Fruit fly (Drosophila melanogaster) whole organism, embryonic: ENCODE measurements around the gene CG45049.
A peak's percentile ranks its signal among the peaks of the same experiment; 100 is the strongest.

Source experiments
- Bdp1 ChIP-seq: fragments of 200-800 bp; sonication (Bioruptor generic); optimal IDR thresholded peaks from 3 replicates; lab custom pipeline; 2016; ENCODE audit warnings: missing biosample characterization, missing genetic modification characterization
- CG10462 ChIP-seq: fragments of 200-800 bp; sonication (Bioruptor generic); optimal IDR thresholded peaks from 2 replicates; lab custom pipeline; 2016; ENCODE audit warnings: missing biosample characterization, missing genetic modification characterization
- CG11093 ChIP-seq: fragments of 200-800 bp; sonication (Bioruptor generic); IDR thresholded peaks from 3 replicates; pipeline ENCODE4 v1.3.6; 2022; ENCODE audit warnings: missing biosample characterization, missing genetic modification characterization
- CG11504 ChIP-seq: fragments of 200-800 bp; sonication (Bioruptor generic); optimal IDR thresholded peaks from 3 replicates; lab custom pipeline; 2019; ENCODE audit warnings: missing biosample characterization, mild to moderate bottlenecking, missing genetic modification characterization, moderate library complexity
- CG1233 ChIP-seq: fragments of 200-800 bp; sonication (Bioruptor generic); optimal IDR thresholded peaks from 4 replicates; lab custom pipeline; 2018; ENCODE audit warnings: missing biosample characterization, mild to moderate bottlenecking, missing genetic modification characterization
- CG13287 ChIP-seq: fragments of 200-800 bp; sonication (Bioruptor generic); IDR thresholded peaks from 2 replicates; pipeline ENCODE4 v1.3.6; 2022; ENCODE audit warnings: missing biosample characterization, missing genetic modification characterization; ENCODE audit not compliant: partially characterized antibody
- CG14014 ChIP-seq: fragments of 200-800 bp; sonication (Bioruptor generic); IDR thresholded peaks from 2 replicates; pipeline ENCODE4 v1.3.6; 2022; ENCODE audit warnings: missing biosample characterization, missing genetic modification characterization
- CG14667 ChIP-seq: fragments of 200-800 bp; sonication (Bioruptor generic); IDR thresholded peaks from 2 replicates; pipeline ENCODE4 v1.3.6; 2022; ENCODE audit warnings: missing biosample characterization, missing genetic modification characterization
- CG17328 ChIP-seq: fragments of 200-800 bp; sonication (Bioruptor generic); IDR thresholded peaks from 2 replicates; pipeline ENCODE4 v1.3.6; 2022; ENCODE audit warnings: missing biosample characterization, missing genetic modification characterization
- CG18262 ChIP-seq: fragments of 200-800 bp; optimal IDR thresholded peaks from 3 replicates; lab custom pipeline; 2019; ENCODE audit warnings: missing biosample characterization, mild to moderate bottlenecking, missing genetic modification characterization, moderate library complexity
- CG1832 ChIP-seq: fragments of 200-800 bp; sonication (Bioruptor generic); optimal IDR thresholded peaks from 2 replicates; lab custom pipeline; 2017; ENCODE audit warnings: missing biosample characterization, mild to moderate bottlenecking, missing genetic modification characterization, inconsistent platforms
- CG34224 ChIP-seq: fragments of 200-800 bp; sonication (Bioruptor generic); IDR thresholded peaks from 3 replicates; pipeline ENCODE4 v1.3.6; 2022; ENCODE audit warnings: missing biosample characterization, missing genetic modification characterization; ENCODE audit not compliant: partially characterized antibody
- CG4360 ChIP-seq: fragments of 200-800 bp; sonication (Bioruptor generic); IDR thresholded peaks from 2 replicates; pipeline ENCODE4 v1.3.6; 2022; ENCODE audit warnings: missing biosample characterization, missing genetic modification characterization
- CG6791 ChIP-seq: fragments of 200-800 bp; sonication (Bioruptor generic); IDR thresholded peaks from 3 replicates; pipeline ENCODE4 v1.3.6; 2022; ENCODE audit warnings: missing biosample characterization, missing genetic modification characterization; ENCODE audit not compliant: partially characterized antibody
- CG8359 ChIP-seq: fragments of 200-800 bp; sonication (Bioruptor generic); optimal IDR thresholded peaks from 2 replicates; lab custom pipeline; 2017; ENCODE audit warnings: missing biosample characterization, mild to moderate bottlenecking, missing genetic modification characterization, borderline replicate concordance
- CG8924 ChIP-seq: fragments of 200-800 bp; optimal IDR thresholded peaks from 3 replicates; lab custom pipeline; 2019; ENCODE audit warnings: missing biosample characterization, mild to moderate bottlenecking, missing genetic modification characterization, moderate library complexity
- CG9609 ChIP-seq: fragments of 200-800 bp; sonication (Bioruptor generic); optimal IDR thresholded peaks from 3 replicates; lab custom pipeline; 2016; ENCODE audit warnings: missing biosample characterization, missing genetic modification characterization
- CTCF ChIP-seq: fragments of 200-800 bp; sonication (Bioruptor generic); optimal IDR thresholded peaks from 2 replicates; lab custom pipeline; 2017; ENCODE audit warnings: missing biosample characterization, mild to moderate bottlenecking, missing genetic modification characterization, moderate library complexity
- Camta ChIP-seq: fragments of 200-800 bp; sonication (Bioruptor generic); optimal IDR thresholded peaks from 2 replicates; lab custom pipeline; 2016; ENCODE audit warnings: missing biosample characterization, missing genetic modification characterization
- Hand ChIP-seq: fragments of 200-800 bp; sonication (Bioruptor generic); optimal IDR thresholded peaks from 2 replicates; lab custom pipeline; 2017; ENCODE audit warnings: mild to moderate bottlenecking, missing biosample characterization, missing genetic modification reagents, missing genetic modification characterization
- Hmx ChIP-seq: fragments of 200-800 bp; sonication (Bioruptor generic); optimal IDR thresholded peaks from 2 replicates; lab custom pipeline; 2016; ENCODE audit warnings: missing biosample characterization, missing genetic modification characterization
- Hr78 ChIP-seq, 2 experiments: fragments of 200-800 bp in 1 of 2; fragments of >200 bp in 1 of 2; sonication (Bioruptor generic) in 1 of 2; optimal IDR thresholded peaks; 2 replicates each; lab custom pipeline; 2017 to 2019; ENCODE audit warnings: missing biosample characterization in 2 of 2, missing genetic modification characterization in 2 of 2, mild to moderate bottlenecking in 1 of 2, moderate library complexity in 1 of 2
- Med ChIP-seq: fragments of 200-800 bp; sonication (Bioruptor generic); peaks from one replicate; lab custom pipeline; 2016; ENCODE audit warnings: missing biosample characterization, missing genetic modification characterization, mild to moderate bottlenecking, inconsistent platforms, moderate library complexity
- NfI ChIP-seq: fragments of 200-800 bp; sonication (Bioruptor generic); optimal IDR thresholded peaks from 3 replicates; lab custom pipeline; 2018; ENCODE audit warnings: missing biosample characterization, mild to moderate bottlenecking, missing genetic modification characterization, moderate library complexity
- Oaz ChIP-seq: fragments of 200-800 bp; sonication (Bioruptor generic); IDR thresholded peaks from 2 replicates; pipeline ENCODE4 v1.3.6; 2022; ENCODE audit warnings: missing biosample characterization, missing genetic modification characterization
- Side ChIP-seq: fragments of 200-800 bp; sonication (Bioruptor generic); optimal IDR thresholded peaks from 2 replicates; lab custom pipeline; 2016; ENCODE audit warnings: missing biosample characterization, missing genetic modification characterization
- Sry-δ ChIP-seq: fragments of 200-800 bp; sonication (Bioruptor generic); optimal IDR thresholded peaks from 2 replicates; lab custom pipeline; 2016; ENCODE audit warnings: missing biosample characterization, missing genetic modification characterization
- Tbp ChIP-seq: fragments of >200 bp; optimal IDR thresholded peaks from 2 replicates; lab custom pipeline; 2018; ENCODE audit warnings: missing biosample characterization, missing genetic modification characterization
- Usf ChIP-seq: fragments of 200-800 bp; sonication (Bioruptor generic); optimal IDR thresholded peaks from 2 replicates; lab custom pipeline; 2017; ENCODE audit warnings: missing genotype, missing biosample characterization, missing genetic modification characterization
- cg ChIP-seq: fragments of 200-800 bp; sonication (Bioruptor generic); optimal IDR thresholded peaks from 3 replicates; lab custom pipeline; 2019; ENCODE audit warnings: missing biosample characterization, mild to moderate bottlenecking, missing genetic modification characterization, moderate library complexity
- croc ChIP-seq: fragments of 200-800 bp; sonication (Bioruptor generic); conservative IDR thresholded peaks from 3 replicates; pipeline ENCODE4 v1.3.6; 2022; ENCODE audit warnings: missing biosample characterization, missing genetic modification characterization
- fd102C ChIP-seq: fragments of 200-800 bp; sonication (Bioruptor generic); optimal IDR thresholded peaks from 2 replicates; lab custom pipeline; 2018; ENCODE audit warnings: missing biosample characterization, mild to moderate bottlenecking, missing genetic modification characterization, moderate library complexity
- fd64A ChIP-seq: fragments of 200-800 bp; sonication (Bioruptor generic); optimal IDR thresholded peaks from 3 replicates; lab custom pipeline; 2018; ENCODE audit warnings: missing biosample characterization, mild to moderate bottlenecking, missing genetic modification characterization
- fu2 ChIP-seq: fragments of 200-800 bp; sonication (Bioruptor generic); optimal IDR thresholded peaks from 2 replicates; lab custom pipeline; 2016; ENCODE audit warnings: missing biosample characterization, missing genetic modification characterization
- insv ChIP-seq, 2 experiments: fragments of 200-800 bp; sonication (Bioruptor generic); optimal IDR thresholded peaks; 3 replicates each; lab custom pipeline; 2016 to 2018; ENCODE audit warnings: missing biosample characterization in 2 of 2, missing genetic modification characterization in 2 of 2
- jigr1 ChIP-seq: fragments of 200-800 bp; sonication (Bioruptor generic); IDR thresholded peaks from 3 replicates; pipeline ENCODE4 v1.3.6; 2022; ENCODE audit warnings: missing biosample characterization, missing genetic modification characterization
- lola ChIP-seq, 3 experiments: fragments of >200 bp in 2 of 3; fragments of 200-800 bp in 1 of 3; sonication (Bioruptor generic) in 1 of 3; optimal IDR thresholded peaks; 2 replicates each; lab custom pipeline; 2017 to 2019; ENCODE audit warnings: missing biosample characterization in 3 of 3, missing genetic modification characterization in 3 of 3, mild to moderate bottlenecking in 1 of 3, moderate library complexity in 1 of 3
- lov ChIP-seq, 2 experiments: fragments of 200-800 bp in 1 of 2; fragments of >200 bp in 1 of 2; sonication (Bioruptor generic) in 1 of 2; IDR thresholded peaks in 1 of 2; optimal IDR thresholded peaks in 1 of 2; 2 replicates in 1 of 2; 3 replicates in 1 of 2; pipeline versions ENCODE4 v1.3.6 to Lab custom; 2017 to 2022; ENCODE audit warnings: missing biosample characterization in 1 of 2, missing genetic modification characterization in 1 of 2
- mirr ChIP-seq: fragments of 200-800 bp; sonication (Bioruptor generic); optimal IDR thresholded peaks from 3 replicates; lab custom pipeline; 2018; ENCODE audit warnings: missing biosample characterization, mild to moderate bottlenecking, missing genetic modification characterization
- prd ChIP-seq, 3 experiments: fragments of >200 bp in 2 of 3; fragments of 200-800 bp in 1 of 3; sonication (Bioruptor generic) in 1 of 3; optimal IDR thresholded peaks in 2 of 3; IDR thresholded peaks in 1 of 3; 2 replicates in 2 of 3; 3 replicates in 1 of 3; pipeline versions ENCODE4 v1.3.6 to Lab custom; 2017 to 2022; ENCODE audit warnings: missing biosample characterization in 1 of 3, missing genetic modification characterization in 1 of 3
- pros ChIP-seq: fragments of 200-800 bp; sonication (Bioruptor generic); optimal IDR thresholded peaks from 3 replicates; lab custom pipeline; 2019; ENCODE audit warnings: missing biosample characterization, mild to moderate bottlenecking, missing genetic modification characterization, moderate library complexity
- sc ChIP-seq, 3 experiments: fragments of >200 bp in 2 of 3; fragments of 200-800 bp in 1 of 3; sonication (Bioruptor generic) in 1 of 3; optimal IDR thresholded peaks; 2 replicates in 2 of 3; 3 replicates in 1 of 3; lab custom pipeline; 2017; ENCODE audit warnings: mild to moderate bottlenecking in 1 of 3, missing biosample characterization in 1 of 3, missing genetic modification characterization in 1 of 3, missing genetic modification reagents in 1 of 3
- slou ChIP-seq: fragments of 200-800 bp; sonication (Bioruptor generic); optimal IDR thresholded peaks from 3 replicates; lab custom pipeline; 2016; ENCODE audit warnings: missing biosample characterization, missing genetic modification characterization
- slp2 ChIP-seq: fragments of 200-800 bp; sonication (Bioruptor generic); optimal IDR thresholded peaks from 2 replicates; lab custom pipeline; 2016; ENCODE audit warnings: missing biosample characterization, missing genetic modification characterization
- so ChIP-seq: fragments of 200-800 bp; sonication (Bioruptor generic); IDR thresholded peaks from 3 replicates; pipeline ENCODE4 v1.3.6; 2022; ENCODE audit warnings: missing biosample characterization, missing genetic modification characterization
- trh ChIP-seq: fragments of 200-800 bp; sonication (Bioruptor generic); optimal IDR thresholded peaks from 2 replicates; lab custom pipeline; 2016; ENCODE audit warnings: missing biosample characterization, missing genetic modification characterization

CG45049 gene

dm6 chr3R:22753895-22754774 lies 27.4 kb downstream of the CG45049 start (continued):
- TF ChIP-seq insv (GFP tag; optimal IDR thresholded peaks at IDR 0.05; lab: Kevin White, UChicago) (no peak), Bdp1 (no peak), CG6791 (GFP tag; lab: Robert Waterston, UW) (0 out of 3 replicates have a peak, but pooled peaks have one; percentile 14), CG13287 (GFP tag; lab: Robert Waterston, UW) (peak; percentile 54), CG11093 (GFP tag; lab: Robert Waterston, UW) (no peak), trh (GFP tag; lab: Kevin White, UChicago) (peak; percentile 11), CG8924 (tag; lab: Kevin White, UChicago) (peak; percentile 57), slp2 (peak; percentile 4), CG14014 (peak; percentile 50; the same call in 1 of the 2 replicates), Hmx (GFP tag; lab: Kevin White, UChicago) (peak; percentile 38), mirr (GFP tag; lab: Kevin White, UChicago) (peak; percentile 48), slou (GFP tag; lab: Kevin White, UChicago) (peak; percentile 5), Hr78 (GFP tag; optimal IDR thresholded peaks at IDR 0.05; lab: Kevin White, UChicago) (peak in 1 of 2 experiments; percentile 12), fd64A (GFP tag; lab: Kevin White, UChicago) (peak; percentile 46), sc (optimal IDR thresholded peaks at IDR 0.05; lab: Kevin White, UChicago) (no peak), sc (GFP tag; optimal IDR thresholded peaks at IDR 0.05; lab: Kevin White, UChicago) (peak; percentile 32), lov (optimal IDR thresholded peaks at IDR 0.05; lab: Kevin White, UChicago) (no peak), lov (GFP tag; IDR thresholded peaks at IDR 0.05; lab: Robert Waterston, UW) (0 out of 3 replicates have a peak, but pooled peaks have one; percentile 55), Camta (GFP tag; lab: Kevin White, UChicago) (peak; percentile 64), fu2 (GFP tag; lab: Kevin White, UChicago) (no peak), CG11504 (tag; lab: Kevin White, UChicago) (peak; percentile 83), Usf (GFP tag; lab: Kevin White, UChicago) (no peak), CTCF (GFP tag; lab: Kevin White, UChicago) (peak; percentile 31), CG8359 (GFP tag; lab: Kevin White, UChicago) (no peak), CG1233 (peak; percentile 66), CG4360 (GFP tag; lab: Robert Waterston, UW) (0 out of 2 replicates have a peak, but pooled peaks have one; percentile 9), CG34224 (GFP tag; lab: Robert Waterston, UW) (peak; percentile 50; the same call in 2 of the 3 replicates), CG14667 (GFP tag; lab: Robert Waterston, UW) (no peak; the same call in none of the 2 replicates), fd102C (GFP tag; lab: Kevin White, UChicago) (no peak), pros (GFP tag; lab: Kevin White, UChicago) (no peak), Tbp (no peak), CG10462 (GFP tag; lab: Kevin White, UChicago) (no peak), Med (GFP tag; lab: Kevin White, UChicago) (peak; percentile 86), Oaz (peak; percentile 23; the same call in 1 of the 2 replicates), prd (optimal IDR thresholded peaks at IDR 0.05; lab: Kevin White, UChicago) (no peak), prd (GFP tag; IDR thresholded peaks at IDR 0.05; lab: Robert Waterston, UW) (peak; percentile 49; the same call in 2 of the 3 replicates), cg (GFP tag; lab: Kevin White, UChicago) (peak; percentile 18), NfI (GFP tag; lab: Kevin White, UChicago) (peak; percentile 52), Sry-δ (GFP tag; lab: Kevin White, UChicago) (no peak), CG18262 (peak; percentile 77), croc (GFP tag; lab: Robert Waterston, UW) (no peak; the same call in 2 of the 3 replicates), CG9609 (no peak), lola (GFP tag; optimal IDR thresholded peaks at IDR 0.05; lab: Kevin White, UChicago) (peak in 1 of 3 experiments; percentile 47), Side (GFP tag; lab: Kevin White, UChicago) (peak; percentile 29), so (GFP tag; lab: Robert Waterston, UW) (peak; percentile 24; the same call in 2 of the 3 replicates), CG1832 (GFP tag; lab: Kevin White, UChicago) (no peak), jigr1 (GFP tag; lab: Robert Waterston, UW) (peak; percentile 51; the same call in 1 of the 3 replicates), CG17328 (GFP tag; lab: Robert Waterston, UW) (peak; percentile 68), Hand (no peak)
